Worm (Caenorhabditis elegans): ENCODE results near the gene chil-14.

The chil-14 gene

DNA sequence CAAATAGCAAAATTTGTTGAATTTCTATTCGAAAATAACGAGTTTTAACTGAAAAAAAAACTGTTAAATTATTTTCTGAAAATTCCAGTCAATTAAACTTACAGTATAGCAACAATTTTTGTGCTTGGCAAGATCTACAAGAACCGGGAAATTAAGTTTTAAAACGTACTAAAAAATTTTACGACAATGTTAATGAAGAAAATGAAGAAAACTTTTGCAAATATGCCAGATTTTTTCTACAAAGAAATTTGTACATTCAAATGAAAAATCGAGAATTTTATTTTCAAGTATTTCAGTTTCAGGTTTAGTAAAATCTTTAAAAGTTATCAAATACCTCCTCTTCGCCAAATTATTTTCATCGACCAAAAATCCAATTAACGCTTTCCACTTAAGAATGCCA is 12.8 kb upstream of the chil-14 start, which contains the start of gene cnc-11:
TSS of gene cnc-11 (plus strand) at position 301 of the 400 bp plus-strand sequence.
- TF ChIP-seq unc-62 (GFP tag; optimal IDR thresholded peaks at IDR 0.05): no peak

DNA sequence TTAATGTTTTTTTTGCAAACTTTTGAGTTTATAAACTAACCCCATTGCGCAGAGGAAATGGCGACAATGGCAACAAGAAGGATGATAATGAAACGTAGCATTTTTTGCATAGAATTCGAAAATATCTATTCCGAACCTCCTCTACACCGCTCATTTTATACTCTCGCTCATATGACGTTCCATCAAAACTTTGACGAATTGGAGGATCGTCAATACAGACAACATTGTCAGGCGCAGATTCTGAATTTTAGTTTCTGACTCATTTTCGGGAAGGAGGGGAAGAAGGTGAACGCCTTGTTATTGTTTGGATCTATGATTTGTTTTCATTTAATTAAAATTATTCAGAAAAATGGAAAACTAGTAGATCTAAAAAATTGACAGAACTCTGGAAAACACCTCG is 10.7 kb upstream of the chil-14 start, which contains the start of gene cnc-1:
TSS of gene cnc-1 (minus strand) at position 101 of the 400 bp plus-strand sequence.
- TF ChIP-seq unc-62 (GFP tag; optimal IDR thresholded peaks at IDR 0.05): no peak

DNA sequence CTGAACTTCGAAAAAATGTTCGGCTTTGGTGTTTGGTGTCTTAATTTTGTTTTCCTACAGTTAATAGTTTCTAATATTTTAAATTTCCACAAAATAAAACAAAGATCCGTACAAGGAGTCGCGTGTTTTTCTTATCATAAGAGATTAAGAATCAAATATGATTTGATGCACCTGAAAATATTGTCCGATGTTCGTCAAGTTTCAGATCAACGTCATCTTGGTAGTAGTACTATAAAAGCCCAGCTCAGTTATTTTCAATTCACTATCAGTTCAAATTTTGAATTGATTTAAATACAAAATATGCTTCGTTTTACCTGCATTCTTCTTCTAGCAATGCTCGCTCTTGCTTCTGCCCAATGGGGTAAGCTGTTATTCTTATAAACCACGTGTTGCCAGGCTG is 9.8 kb upstream of the chil-14 start, which contains the start of gene cnc-5:
TSS of gene cnc-5 (plus strand) at position 301 of the 400 bp plus-strand sequence.
- no peak for TF ChIP-seq unc-62 (GFP tag; optimal IDR thresholded peaks at IDR 0.05)

DNA sequence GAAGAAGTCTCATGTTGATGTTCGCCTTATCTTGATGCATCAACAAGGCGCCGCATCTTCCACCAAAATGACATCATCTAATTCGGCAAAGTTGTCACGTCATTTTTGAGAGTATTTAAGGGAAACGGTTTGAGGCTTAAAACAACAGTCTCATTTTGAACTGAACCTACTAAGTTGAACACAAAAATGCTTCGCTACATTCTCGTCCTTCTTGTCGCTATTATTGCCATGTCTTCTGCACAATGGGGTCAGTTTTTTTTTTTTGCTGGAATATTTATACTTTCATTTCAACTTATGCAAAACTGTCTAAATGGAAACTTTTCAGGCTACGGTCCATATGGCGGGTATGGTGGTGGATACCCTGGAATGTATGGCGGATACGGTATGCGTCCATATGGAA is 7.8 kb upstream of the chil-14 start, which contains the start of gene cnc-4:
TSS of gene cnc-4 (plus strand) at position 117 of the 400 bp plus-strand sequence.
- TF ChIP-seq unc-62 (GFP tag; optimal IDR thresholded peaks at IDR 0.05): no peak

DNA sequence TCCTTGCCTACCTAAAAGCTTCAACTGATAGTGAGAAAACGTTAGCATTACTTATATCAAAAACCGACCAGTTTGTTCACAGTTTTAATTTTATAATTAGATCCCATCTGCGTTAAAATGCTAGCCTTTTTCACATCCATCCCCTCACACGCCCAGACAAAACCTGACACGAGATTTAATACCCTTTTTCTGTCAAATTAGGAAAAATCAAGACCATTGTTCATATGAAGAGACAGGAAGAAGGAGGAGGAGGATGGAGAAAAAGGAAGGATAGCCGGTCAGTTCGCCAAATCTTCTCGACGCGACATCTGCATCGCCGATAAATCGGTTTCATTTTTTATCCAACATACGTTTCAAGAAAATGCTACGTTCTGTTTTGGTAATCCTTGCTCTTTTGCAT is 7.1 kb upstream of the chil-14 start, which contains the start of gene cnc-3:
TSS of gene cnc-3 (plus strand) at position 281 of the 400 bp plus-strand sequence.
- no peak for TF ChIP-seq unc-62 (GFP tag; optimal IDR thresholded peaks at IDR 0.05)

DNA sequence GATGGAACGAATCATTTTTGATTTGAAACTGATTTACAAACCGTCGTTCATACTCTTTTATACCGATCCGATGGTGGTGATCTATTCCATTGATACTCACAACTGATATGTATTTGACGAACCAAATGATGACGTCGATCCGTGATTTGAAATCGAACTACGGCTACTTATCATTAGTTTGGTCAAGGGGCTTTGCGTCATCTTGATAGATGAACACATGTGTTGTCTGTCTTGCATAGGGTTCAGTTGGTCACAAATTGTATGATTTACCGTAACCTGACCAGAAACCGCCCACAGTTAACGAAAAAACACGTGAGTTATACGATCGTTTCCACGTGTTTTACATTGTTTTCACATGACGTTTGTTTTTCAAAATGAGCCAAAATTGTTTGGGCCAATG is 4.7 kb upstream of the chil-14 start, which contains the start of gene cnc-2:
TSS of gene cnc-2 (minus strand) at position 24 of the 400 bp plus-strand sequence.
- TF ChIP-seq unc-62 (GFP tag; optimal IDR thresholded peaks at IDR 0.05): no peak

DNA sequence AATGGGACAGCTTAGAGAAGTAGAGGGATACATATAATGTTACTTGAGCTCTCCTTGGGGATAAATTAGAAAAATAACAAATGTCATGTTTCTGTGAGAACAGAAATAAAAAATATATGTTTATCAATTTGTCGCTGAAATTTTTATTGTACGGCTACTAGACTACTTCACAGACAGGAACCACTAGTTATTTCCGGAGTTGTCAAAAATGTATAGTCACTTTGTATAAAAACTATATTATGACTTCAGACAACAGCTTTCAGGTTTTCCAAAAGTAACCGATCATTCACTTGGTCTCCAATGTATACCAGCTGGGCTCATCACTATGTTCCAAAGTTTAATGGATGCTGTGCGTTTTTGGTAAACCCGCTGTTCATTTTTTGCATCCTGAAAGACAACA is 3.5 kb upstream of the chil-14 start, which contains the start of gene srj-23:
TSS of gene srj-23 (plus strand) at position 301 of the 400 bp plus-strand sequence.
- no peak for TF ChIP-seq unc-62 (GFP tag; optimal IDR thresholded peaks at IDR 0.05)

DNA sequence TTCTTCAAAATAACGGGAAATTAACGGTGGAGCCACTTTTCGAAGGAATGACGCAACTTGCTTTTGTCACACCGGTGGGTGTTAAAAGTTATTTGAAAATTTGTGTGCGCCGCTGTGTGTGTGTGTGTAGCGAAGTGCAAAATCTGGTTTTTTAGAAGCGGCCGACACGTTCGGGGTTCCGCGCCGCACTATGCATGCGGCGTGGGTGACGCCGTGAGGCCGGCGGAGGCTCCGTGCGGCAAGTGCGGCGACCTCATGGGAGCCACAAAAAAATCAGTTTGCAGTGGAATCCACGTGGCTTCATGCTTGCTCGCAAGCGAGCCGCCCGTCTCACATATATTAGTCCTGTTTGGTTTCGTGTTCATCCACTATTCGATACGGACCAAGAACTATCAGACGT is 418 bp downstream of the chil-14 start:
- TF ChIP-seq unc-62 (GFP tag; optimal IDR thresholded peaks at IDR 0.05): no peak

DNA sequence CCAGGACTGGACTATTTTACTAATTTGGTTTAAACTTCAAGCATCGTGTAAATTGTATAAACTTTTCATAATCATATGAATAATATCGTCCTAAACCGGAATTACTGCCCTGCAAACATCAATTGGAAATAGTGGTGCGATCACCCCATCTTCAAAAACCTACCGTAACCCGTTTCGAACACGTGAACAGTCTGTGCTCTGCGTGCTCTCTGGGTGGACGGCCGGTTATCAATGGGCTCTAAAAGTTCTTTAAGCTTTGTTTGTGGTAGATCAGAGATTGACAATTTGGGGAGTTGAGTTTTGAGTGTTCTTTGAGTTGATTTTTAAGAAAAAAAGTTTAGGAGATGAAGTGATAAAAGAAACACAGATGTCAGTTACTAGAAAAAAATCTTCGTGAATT is 1.8 kb downstream of the chil-14 start:
- no peak for TF ChIP-seq unc-62 (GFP tag; optimal IDR thresholded peaks at IDR 0.05)

DNA sequence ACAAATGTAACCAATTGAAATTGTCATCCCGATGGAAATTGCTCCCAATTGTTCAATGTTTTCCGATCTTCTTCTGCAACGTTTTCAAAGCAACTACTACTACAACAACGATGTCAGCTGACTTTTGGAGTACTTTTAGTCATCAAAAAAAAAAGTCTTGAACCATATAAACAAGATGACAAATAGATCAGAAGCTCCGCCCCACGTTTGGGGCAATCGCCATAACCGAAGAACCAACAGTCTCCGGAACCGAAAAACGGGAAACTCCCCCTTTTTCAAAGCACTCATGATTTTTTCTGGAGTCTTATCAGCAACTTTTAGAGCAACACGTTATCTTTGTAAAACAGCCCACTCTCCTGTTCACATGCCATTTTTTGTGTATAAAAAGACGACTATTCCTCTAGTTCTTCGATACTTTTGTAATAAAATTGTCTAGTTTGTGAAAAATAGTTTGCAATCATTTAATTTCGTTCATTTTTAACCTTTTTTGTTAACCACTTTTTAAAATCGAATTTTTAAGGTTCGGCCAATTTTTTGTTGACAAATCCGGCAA is 4.6 kb downstream of the chil-14 start:
- TF ChIP-seq unc-62 (GFP tag; optimal IDR thresholded peaks at IDR 0.05): no peak

DNA sequence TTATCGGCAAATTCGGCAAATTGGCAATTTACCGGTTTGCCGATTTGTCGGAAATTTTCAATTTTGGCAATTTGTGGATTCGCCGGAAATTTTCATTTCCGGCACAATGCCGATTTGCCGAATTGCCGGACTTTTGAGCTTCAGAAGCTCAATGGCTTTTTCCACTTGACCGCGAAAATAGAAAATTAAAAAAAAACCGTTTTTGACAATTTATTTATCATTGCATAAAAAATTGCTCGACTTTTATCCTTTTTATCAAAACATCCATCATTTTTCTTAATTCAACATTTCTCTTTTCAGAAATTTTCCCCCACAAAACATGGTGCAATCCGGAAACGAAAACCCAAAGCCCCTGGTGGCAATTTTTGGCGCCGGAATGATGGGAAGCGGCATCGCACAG is 5.2 kb downstream of the chil-14 start, which contains the start of gene hacd-1:
TSS of gene hacd-1 (plus strand) at position 301 of the 400 bp plus-strand sequence.
- TF ChIP-seq unc-62 (GFP tag; optimal IDR thresholded peaks at IDR 0.05): no peak

DNA sequence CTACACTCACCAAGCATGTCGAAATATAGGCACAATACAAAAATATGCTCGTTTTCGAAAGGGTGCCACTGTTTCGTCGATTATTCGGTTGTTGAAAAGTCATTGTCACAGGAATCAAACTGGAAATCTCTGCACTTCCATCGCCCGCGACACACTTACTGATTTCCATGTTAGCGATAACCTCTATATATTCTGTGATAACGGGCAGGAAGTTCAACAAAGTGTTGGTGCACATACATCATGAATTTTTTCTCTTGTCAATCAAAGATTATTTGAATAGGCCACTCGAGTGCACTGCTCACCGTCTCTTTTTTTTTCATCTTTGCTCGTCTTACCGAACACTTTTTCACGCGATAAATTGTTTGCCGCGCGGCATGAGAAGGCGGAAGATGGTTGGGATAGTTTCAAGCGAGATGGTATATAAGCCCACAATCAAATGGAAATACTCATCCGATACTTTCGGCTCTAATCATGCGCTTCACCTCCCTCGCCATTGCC is 9.7 kb downstream of the chil-14 start, which contains the start of the genes fpn-1.2 and pqn-54:
TSS of gene fpn-1.2 (minus strand) at position 157 of the 498 bp plus-strand sequence.
TSS of gene pqn-54 (plus strand) at position 448 of the 498 bp plus-strand sequence.
- TF ChIP-seq unc-62 (GFP tag; optimal IDR thresholded peaks at IDR 0.05): no peak

DNA sequence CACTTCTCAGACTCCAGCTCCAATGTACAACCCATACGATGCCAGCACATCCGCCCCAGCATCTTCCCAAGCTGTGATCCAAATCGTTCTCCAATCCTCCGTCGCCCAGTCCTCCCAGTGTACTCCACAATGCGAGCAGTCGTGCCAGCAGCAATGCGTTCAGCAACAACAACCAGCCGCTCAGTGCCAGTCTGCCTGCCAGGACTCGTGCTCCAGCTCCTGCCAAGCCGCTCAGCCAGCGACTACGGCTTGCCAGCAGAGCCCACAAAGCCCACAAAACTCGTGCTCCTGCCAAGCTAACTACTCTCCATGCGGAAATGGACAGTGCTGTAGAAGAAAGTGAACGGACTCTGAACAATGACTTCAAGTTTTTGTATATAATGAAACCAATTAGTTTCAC is 11.1 kb downstream of the chil-14 start:
- TF ChIP-seq unc-62 (GFP tag; optimal IDR thresholded peaks at IDR 0.05): no peak

DNA sequence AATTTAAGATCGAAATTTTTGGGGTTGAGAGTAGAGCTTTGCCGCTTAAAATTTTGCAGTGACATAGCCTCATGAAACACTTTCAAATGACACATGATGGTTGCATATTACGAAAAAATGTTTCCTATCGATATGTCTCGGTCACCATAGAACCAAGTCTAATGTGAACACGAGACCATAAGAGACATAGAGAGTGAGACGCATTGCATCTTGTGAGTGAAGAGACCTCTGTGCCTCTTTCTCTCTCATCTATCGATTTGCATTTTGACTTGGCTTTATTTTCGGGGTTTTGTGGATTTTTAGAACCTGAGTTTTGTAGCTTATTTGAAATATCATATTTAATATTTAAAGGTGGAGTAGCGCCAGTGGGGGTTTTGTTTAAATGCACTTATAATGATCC is 12.1 kb downstream of the chil-14 start:
- TF ChIP-seq unc-62 (GFP tag; optimal IDR thresholded peaks at IDR 0.05): no peak

DNA sequence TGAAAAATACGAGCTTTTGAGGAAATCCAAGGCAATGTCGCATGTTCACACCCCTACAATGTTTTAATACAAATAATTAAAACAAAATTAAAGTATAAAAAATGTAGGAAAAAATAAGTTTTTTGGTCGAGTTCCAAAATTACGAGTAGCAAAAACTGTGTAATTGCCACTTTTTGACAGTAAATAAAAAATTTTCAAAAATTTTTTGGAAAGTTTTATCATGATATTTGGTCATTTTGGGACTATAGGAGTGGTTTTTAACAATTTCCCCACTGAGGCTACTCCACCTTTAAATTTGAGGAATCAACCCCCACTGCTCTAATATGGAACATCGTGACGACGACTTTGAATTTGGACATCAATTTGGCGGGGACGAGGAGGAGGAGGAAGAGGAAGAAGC is 12.6 kb downstream of the chil-14 start, which contains the start of gene gid-8:
TSS of gene gid-8 (plus strand) at position 301 of the 400 bp plus-strand sequence.
- TF ChIP-seq unc-62 (GFP tag; optimal IDR thresholded peaks at IDR 0.05): no peak

DNA sequence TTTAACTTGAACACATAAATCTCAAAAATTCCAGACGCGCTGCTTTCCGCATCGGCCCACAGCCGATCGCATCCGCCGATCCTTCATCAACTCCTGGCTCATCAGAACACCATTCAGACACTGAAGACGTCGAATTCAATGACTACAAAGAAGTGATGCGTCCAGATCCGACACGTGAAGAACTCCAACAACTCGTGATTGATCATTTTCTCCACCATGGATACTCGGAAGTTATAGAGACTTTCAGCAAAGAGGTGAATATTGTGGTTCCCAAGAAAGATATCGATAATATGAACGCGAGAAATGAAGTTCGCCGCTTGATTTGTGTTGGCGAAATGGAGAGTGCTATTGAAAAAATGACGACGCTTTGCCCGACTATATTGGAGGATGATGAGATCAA is 14.0 kb downstream of the chil-14 start:
- no peak for TF ChIP-seq unc-62 (GFP tag; optimal IDR thresholded peaks at IDR 0.05)
